Fruit fly (Drosophila melanogaster): Measurements from ENCODE around the gene elm.

The elm gene

DNA sequence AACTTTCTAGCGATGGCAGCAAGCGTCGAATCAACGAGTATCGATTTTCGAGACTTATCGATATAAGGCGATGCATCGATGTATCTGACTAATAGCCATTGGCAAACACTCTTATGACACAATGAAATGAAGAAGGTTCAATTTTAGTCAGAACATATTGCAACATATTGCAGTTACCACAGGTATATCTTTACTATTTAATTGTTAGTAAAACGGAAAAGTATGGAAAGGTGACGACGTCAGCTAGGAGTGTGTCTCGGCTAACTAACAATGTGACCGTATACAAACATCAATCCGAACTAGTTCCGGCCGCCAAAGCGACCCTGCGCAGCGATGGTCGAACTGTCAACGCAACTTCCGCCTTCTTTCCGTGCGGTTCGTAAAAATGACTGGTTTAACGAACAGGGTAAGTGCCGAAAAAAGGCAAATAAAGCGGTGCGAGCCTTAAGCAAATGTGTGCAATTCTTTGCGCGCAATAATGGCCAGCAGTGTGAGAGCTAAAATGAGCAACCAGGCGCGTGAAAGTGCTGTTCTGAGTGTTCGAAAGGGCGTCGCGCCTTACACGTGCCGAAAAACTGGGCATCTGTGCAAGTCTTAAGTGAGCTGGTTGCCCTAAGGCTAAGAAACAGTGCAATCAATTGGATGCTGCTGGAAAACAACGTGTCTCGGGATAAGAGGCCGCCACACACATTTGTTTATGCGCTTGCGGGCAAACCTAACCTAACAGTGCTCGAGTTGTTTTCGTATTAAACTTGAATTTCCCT is 30.4 kb downstream of the elm start, which contains the start of the genes Dph4, Spec2 and RpL13A (continued):
- TF ChIP-seq CG11247 (GFP tag; IDR thresholded peaks at IDR 0.05): no peak
- TF ChIP-seq CG17912 (GFP tag; optimal IDR thresholded peaks at IDR 0.05): peak; percentile 99
- peak; percentile 94 for TF ChIP-seq trem (tag; optimal IDR thresholded peaks at IDR 0.05)
- TF ChIP-seq Hr3 (GFP tag; optimal IDR thresholded peaks at IDR 0.05): peak; percentile 73
- no peak for TF ChIP-seq CG16813 (GFP tag; IDR thresholded peaks at IDR 0.05; ENCODE audit: partially characterized antibody)
- peak in 1 of 2 experiments; percentile 52 for TF ChIP-seq Hr78 (GFP tag; optimal IDR thresholded peaks at IDR 0.05)
- TF ChIP-seq CG13775 (GFP tag; optimal IDR thresholded peaks at IDR 0.05): peak; percentile 97
- TF ChIP-seq HHEX (GFP tag; optimal IDR thresholded peaks at IDR 0.05): peak; percentile 96
- peak; percentile 16 for TF ChIP-seq ab (GFP tag; optimal IDR thresholded peaks at IDR 0.05)
- TF ChIP-seq corto (GFP tag; optimal IDR thresholded peaks at IDR 0.05): no peak
- TF ChIP-seq da (GFP tag; optimal IDR thresholded peaks at IDR 0.05): peak; percentile 82
- TF ChIP-seq CG12236 (GFP tag; optimal IDR thresholded peaks at IDR 0.05): peak; percentile 94
- TF ChIP-seq sc (optimal IDR thresholded peaks at IDR 0.05): no peak
- peak; percentile 86 for TF ChIP-seq sc (GFP tag; optimal IDR thresholded peaks at IDR 0.05)
- peak; percentile 82 for TF ChIP-seq CG13894 (tag; optimal IDR thresholded peaks at IDR 0.05)
- peak; percentile 93 for TF ChIP-seq btn (GFP tag; optimal IDR thresholded peaks at IDR 0.05)
- no peak for TF ChIP-seq dan (GFP tag; IDR thresholded peaks at IDR 0.05)
- peak; percentile 92 for TF ChIP-seq CG10431 (GFP tag; optimal IDR thresholded peaks at IDR 0.05)
- peak; percentile 85 for TF ChIP-seq CG8359 (GFP tag; optimal IDR thresholded peaks at IDR 0.05; ENCODE audit: borderline replicate concordance)
- TF ChIP-seq CG13123 (GFP tag; optimal IDR thresholded peaks at IDR 0.05): peak; percentile 85
- TF ChIP-seq CG12744 (GFP tag; optimal IDR thresholded peaks at IDR 0.05): peak; percentile 93
- TF ChIP-seq CG7357 (GFP tag; IDR thresholded peaks at IDR 0.05): no peak
- TF ChIP-seq ttk (GFP tag; IDR thresholded peaks at IDR 0.05): no peak
- peak; percentile 93 for TF ChIP-seq pho (GFP tag; optimal IDR thresholded peaks at IDR 0.05)
- TF ChIP-seq CG1603 (tag; optimal IDR thresholded peaks at IDR 0.05): peak; percentile 96
- TF ChIP-seq CG18011 (GFP tag; optimal IDR thresholded peaks at IDR 0.05): peak; percentile 87
- TF ChIP-seq CG9727 (GFP tag; optimal IDR thresholded peaks at IDR 0.05): peak; percentile 97
- peak; percentile 87 for TF ChIP-seq hkb (optimal IDR thresholded peaks at IDR 0.05)
- TF ChIP-seq hkb (GFP tag; IDR thresholded peaks at IDR 0.05): no peak
- no peak for TF ChIP-seq CG2889 (GFP tag; IDR thresholded peaks at IDR 0.05)
- peak; percentile 86 for TF ChIP-seq CG16863 (GFP tag; optimal IDR thresholded peaks at IDR 0.05)
- TF ChIP-seq sisA (GFP tag; IDR thresholded peaks at IDR 0.05): no peak
- TF ChIP-seq CG7271 (tag; optimal IDR thresholded peaks at IDR 0.05): peak; percentile 97
- peak; percentile 88 for TF ChIP-seq maf-S (GFP tag; optimal IDR thresholded peaks at IDR 0.05)
- TF ChIP-seq Dref (GFP tag; IDR thresholded peaks at IDR 0.05): no peak
- peak; percentile 69 for TF ChIP-seq Deaf1 (tag; optimal IDR thresholded peaks at IDR 0.05)
- no peak for TF ChIP-seq row (GFP tag; IDR thresholded peaks at IDR 0.05)
- peak; percentile 87 for TF ChIP-seq fd102C (GFP tag; optimal IDR thresholded peaks at IDR 0.05)
- no peak for TF ChIP-seq CG34422 (GFP tag; IDR thresholded peaks at IDR 0.05)
- peak; percentile 88 for TF ChIP-seq CG1529 (GFP tag; optimal IDR thresholded peaks at IDR 0.05)
- TF ChIP-seq CoRest (tag; optimal IDR thresholded peaks at IDR 0.05): peak; percentile 82
- TF ChIP-seq al (GFP tag; IDR thresholded peaks at IDR 0.05): no peak
- no peak for TF ChIP-seq Lim3 (GFP tag; IDR thresholded peaks at IDR 0.05)
- TF ChIP-seq HLH4C (GFP tag; IDR thresholded peaks at IDR 0.05; ENCODE audit: partially characterized antibody): no peak
- TF ChIP-seq D19B (GFP tag; optimal IDR thresholded peaks at IDR 0.05): peak; percentile 86
- no peak for TF ChIP-seq aop (GFP tag; IDR thresholded peaks at IDR 0.05)
- no peak for TF ChIP-seq vvl (GFP tag; IDR thresholded peaks at IDR 0.05)
- TF ChIP-seq CG15601 (tag; optimal IDR thresholded peaks at IDR 0.05): peak; percentile 90
- TF ChIP-seq Hsf (GFP tag; optimal IDR thresholded peaks at IDR 0.05): peak; percentile 87
- peak; percentile 78 for TF ChIP-seq NC2α (GFP tag; optimal IDR thresholded peaks at IDR 0.05)

Data from whole organism, embryonic.